Worm (Caenorhabditis elegans): ENCODE measurements around the gene fbxa-151.

DNA sequence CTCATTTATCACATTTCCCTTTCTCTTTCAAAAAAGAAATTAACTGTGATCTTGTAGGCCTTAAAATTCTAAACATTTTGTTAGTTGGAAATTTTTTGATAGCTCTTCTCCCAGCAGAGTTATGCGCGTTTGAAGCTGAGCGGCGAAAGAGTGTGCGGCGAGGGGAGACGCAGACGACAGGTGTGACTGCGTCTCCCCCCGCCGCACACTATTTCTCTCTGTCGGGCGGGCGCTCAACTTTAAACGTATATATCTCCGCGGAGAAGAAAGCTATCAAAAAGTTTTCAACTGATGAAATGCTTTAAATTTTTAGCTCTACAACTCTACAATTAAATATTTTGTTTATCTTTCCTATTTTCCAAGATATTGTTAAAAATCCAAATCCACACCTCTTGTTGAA lies 47.7 kb downstream of the fbxa-151 start:
- TF ChIP-seq flt-1 (GFP tag; IDR thresholded peaks at IDR 0.05) = no peak
- TF ChIP-seq klf-2 (GFP tag; conservative IDR thresholded peaks at IDR 0.05) = no peak
- TF ChIP-seq tab-1 (GFP tag; IDR thresholded peaks at IDR 0.05) = no peak
- TF ChIP-seq med-1 (GFP tag; optimal IDR thresholded peaks at IDR 0.05; ENCODE audit: insufficient read depth) = no peak
- no peak for TF ChIP-seq T22C8.4 (GFP tag; IDR thresholded peaks at IDR 0.05)
- TF ChIP-seq cog-1 (tag; optimal IDR thresholded peaks at IDR 0.05) = no peak

Data from whole organism, midembryonic.